Fruit fly (Drosophila melanogaster): Measurements from ENCODE around the gene nej.

DNA sequence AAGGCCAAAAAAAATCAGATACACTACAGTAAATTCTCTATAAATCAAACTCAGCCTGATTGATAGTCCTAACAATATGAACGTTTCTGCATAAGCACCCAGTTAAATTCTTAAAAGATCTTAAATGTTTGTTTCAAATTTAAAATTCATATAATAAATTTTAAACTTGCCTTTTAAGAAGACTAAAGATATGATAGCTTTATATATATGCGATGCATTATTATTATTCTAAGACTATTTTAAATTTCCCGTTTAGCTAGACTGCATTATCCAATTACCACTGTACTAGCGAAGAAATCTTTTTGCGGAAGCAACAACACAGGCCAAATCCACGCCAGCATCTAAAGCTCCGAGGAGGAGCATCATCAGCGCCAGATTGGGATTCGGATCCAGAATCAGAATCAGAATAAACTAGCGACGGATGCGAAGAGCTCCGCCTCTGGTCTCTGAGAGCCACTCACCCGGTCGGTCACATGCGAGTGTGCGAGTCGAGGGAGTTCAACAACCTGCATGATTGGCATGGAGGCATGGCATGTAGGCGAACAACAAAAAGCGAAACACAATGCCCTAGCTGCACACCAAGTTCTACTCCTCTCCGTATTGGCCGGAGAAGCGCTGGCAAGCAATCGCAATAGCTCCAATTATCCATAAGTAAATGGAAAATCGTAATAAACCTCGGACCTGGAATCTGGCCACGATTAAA, 32.7 kb downstream of the nej start:
- TF ChIP-seq CTCF (optimal IDR thresholded peaks at IDR 0.05) (no peak), CG8478 (optimal IDR thresholded peaks at IDR 0.05) (no peak)
